Worm (Caenorhabditis elegans) whole organism, L2 larva: ENCODE data around the gene F38E11.6.

Experiments used
- C34F6.9 ChIP-seq: fragments of 150-350 bp; optimal IDR thresholded peaks from 2 replicates; lab custom pipeline; 2014; ENCODE audit warnings: missing biosample characterization, missing genetic modification characterization
- F13H6.1 ChIP-seq: sonication (generic microtip); optimal IDR thresholded peaks from 2 replicates; lab custom pipeline; 2016; ENCODE audit warnings: missing genetic modification characterization, missing compliant biosample characterization
- R02D3.7 ChIP-seq: fragments of 150-350 bp; optimal IDR thresholded peaks from 2 replicates; lab custom pipeline; 2014; ENCODE audit warnings: missing biosample characterization, missing genetic modification characterization
- Y55F3AM.14 ChIP-seq: fragments of 200-800 bp; sonication (Bioruptor generic); optimal IDR thresholded peaks from 2 replicates; lab custom pipeline; 2018; ENCODE audit warnings: mild to moderate bottlenecking, missing genetic modification characterization, missing compliant biosample characterization
- ZK546.5 ChIP-seq: sonication (generic microtip); optimal IDR thresholded peaks from 2 replicates; lab custom pipeline; 2017; ENCODE audit warnings: missing biosample characterization, missing genetic modification characterization
- alr-1 ChIP-seq: fragments of 150-350 bp; optimal IDR thresholded peaks from 2 replicates; lab custom pipeline; 2014; ENCODE audit warnings: missing biosample characterization, missing genetic modification characterization
- aly-2 ChIP-seq: fragments of 150-350 bp; optimal IDR thresholded peaks from 2 replicates; lab custom pipeline; 2014; ENCODE audit warnings: missing biosample characterization, missing genetic modification characterization
- ama-1 ChIP-seq: fragments of 150-350 bp; optimal IDR thresholded peaks from 2 replicates; lab custom pipeline; 2018; ENCODE audit warnings: inconsistent platforms
- blmp-1 ChIP-seq: sonication (generic microtip); optimal IDR thresholded peaks from 2 replicates; lab custom pipeline; 2017; ENCODE audit warnings: missing genetic modification characterization, mild to moderate bottlenecking, missing compliant biosample characterization, antibody characterized with exemption, moderate library complexity; ENCODE audit not compliant: insufficient read depth
- ceh-82 ChIP-seq: fragments of 150-350 bp; optimal IDR thresholded peaks from 2 replicates; lab custom pipeline; 2014; ENCODE audit warnings: missing biosample characterization, missing genetic modification characterization
- crh-2 ChIP-seq: sonication (generic microtip); optimal IDR thresholded peaks from 2 replicates; lab custom pipeline; 2017; ENCODE audit warnings: missing biosample characterization, missing genetic modification characterization
- dmd-4 ChIP-seq: sonication (generic microtip); optimal IDR thresholded peaks from 2 replicates; lab custom pipeline; 2017; ENCODE audit warnings: missing biosample characterization, missing genetic modification characterization
- egl-27 ChIP-seq: sonication (generic microtip); optimal IDR thresholded peaks from 3 replicates; lab custom pipeline; 2017; ENCODE audit warnings: missing biosample characterization, missing genetic modification reagents, missing genetic modification characterization
- elt-1 ChIP-seq: fragments of 150-350 bp; optimal IDR thresholded peaks from 2 replicates; lab custom pipeline; 2014; ENCODE audit warnings: missing biosample characterization, missing genetic modification characterization
- fos-1 ChIP-seq: fragments of 150-350 bp; optimal IDR thresholded peaks from 2 replicates; lab custom pipeline; 2014; ENCODE audit warnings: missing biosample characterization, missing genetic modification characterization
- gmeb-1 ChIP-seq: fragments of 150-350 bp; optimal IDR thresholded peaks from 2 replicates; lab custom pipeline; 2014; ENCODE audit warnings: missing biosample characterization, missing genetic modification characterization
- lin-11 ChIP-seq: fragments of 150-350 bp; sonication (generic microtip); optimal IDR thresholded peaks from 2 replicates; lab custom pipeline; 2014; ENCODE audit warnings: missing biosample characterization, missing genetic modification characterization, inconsistent platforms, mixed read lengths
- lin-13 ChIP-seq: fragments of 150-350 bp; optimal IDR thresholded peaks from 2 replicates; lab custom pipeline; 2014; ENCODE audit warnings: missing biosample characterization, missing genetic modification reagents, missing genetic modification characterization
- lsy-2 ChIP-seq, 2 experiments: fragments of 150-350 bp in 1 of 2; sonication (generic microtip) in 1 of 2; optimal IDR thresholded peaks; 2 replicates each; lab custom pipeline; 2014 to 2017; ENCODE audit warnings: missing biosample characterization in 2 of 2, missing genetic modification characterization in 2 of 2
- mdl-1 ChIP-seq, 2 experiments: fragments of 150-350 bp in 1 of 2; sonication (generic microtip) in 1 of 2; optimal IDR thresholded peaks; 2 replicates each; lab custom pipeline; 2017; ENCODE audit warnings: missing biosample characterization in 2 of 2, missing genetic modification characterization in 2 of 2
- nhr-10 ChIP-seq: sonication (generic microtip); optimal IDR thresholded peaks from 2 replicates; lab custom pipeline; 2017; ENCODE audit warnings: missing biosample characterization, missing genetic modification characterization
- nhr-11 ChIP-seq: fragments of 150-350 bp; optimal IDR thresholded peaks from 2 replicates; lab custom pipeline; 2014; ENCODE audit warnings: missing biosample characterization, missing genetic modification characterization
- nhr-12 ChIP-seq: fragments of 150-350 bp; optimal IDR thresholded peaks from 2 replicates; lab custom pipeline; 2014; ENCODE audit warnings: missing biosample characterization, missing genetic modification characterization
- nhr-129 ChIP-seq: fragments of 150-350 bp; optimal IDR thresholded peaks from 2 replicates; lab custom pipeline; 2014; ENCODE audit warnings: missing biosample characterization, missing genetic modification characterization
- nhr-21 ChIP-seq: fragments of 150-350 bp; optimal IDR thresholded peaks from 2 replicates; lab custom pipeline; 2014; ENCODE audit warnings: missing biosample characterization, missing genetic modification characterization
- nhr-23 ChIP-seq: fragments of 150-350 bp; optimal IDR thresholded peaks from 2 replicates; lab custom pipeline; 2014; ENCODE audit warnings: missing biosample characterization, missing genetic modification reagents, missing genetic modification characterization
- nhr-6 ChIP-seq: fragments of 150-350 bp; optimal IDR thresholded peaks from 2 replicates; lab custom pipeline; 2014; ENCODE audit warnings: missing biosample characterization, missing genetic modification characterization
- nhr-77 ChIP-seq: fragments of 150-350 bp; optimal IDR thresholded peaks from 2 replicates; lab custom pipeline; 2014; ENCODE audit warnings: missing biosample characterization, missing genetic modification characterization
- peb-1 ChIP-seq: fragments of 150-350 bp; optimal IDR thresholded peaks from 2 replicates; lab custom pipeline; 2014; ENCODE audit warnings: missing biosample characterization, missing genetic modification characterization
- sem-4 ChIP-seq: fragments of 150-350 bp; optimal IDR thresholded peaks from 2 replicates; lab custom pipeline; 2014; ENCODE audit warnings: missing biosample characterization, missing genetic modification reagents, missing genetic modification characterization
- skn-1 ChIP-seq: sonication (generic microtip); optimal IDR thresholded peaks from 2 replicates; lab custom pipeline; 2017; ENCODE audit warnings: missing biosample characterization, missing genetic modification characterization
- sma-3 ChIP-seq: sonication (generic microtip); optimal IDR thresholded peaks from 2 replicates; lab custom pipeline; 2016; ENCODE audit warnings: missing genetic modification reagents, missing genetic modification characterization, missing compliant biosample characterization
- sma-9 ChIP-seq, 2 experiments: fragments of 150-350 bp in 1 of 2; sonication (generic microtip) in 1 of 2; optimal IDR thresholded peaks; 2 replicates each; lab custom pipeline; 2014 to 2016; ENCODE audit warnings: missing genetic modification characterization in 2 of 2, mild to moderate bottlenecking in 1 of 2, missing biosample characterization in 1 of 2, missing compliant biosample characterization in 1 of 2, missing genetic modification reagents in 1 of 2, moderate library complexity in 1 of 2
- snpc-4 ChIP-seq: fragments of 150-350 bp; optimal IDR thresholded peaks from 2 replicates; lab custom pipeline; 2014; ENCODE audit warnings: missing biosample characterization, missing genetic modification characterization
- zag-1 ChIP-seq: fragments of 150-350 bp; optimal IDR thresholded peaks from 2 replicates; lab custom pipeline; 2014; ENCODE audit warnings: missing biosample characterization, missing genetic modification characterization
- ztf-11 ChIP-seq: sonication (generic microtip); optimal IDR thresholded peaks from 2 replicates; lab custom pipeline; 2017; ENCODE audit warnings: missing biosample characterization, missing genetic modification characterization

The F38E11.6 gene

ce11 chrIV:9499636-9500035, 32.3 kb upstream of the F38E11.6 start:
- TF ChIP-seq zag-1 (no peak), lin-11 (tag; lab: Kevin White, UChicago) (no peak), ztf-11 (no peak), sma-9 (GFP tag; optimal IDR thresholded peaks at IDR 0.05; lab: Kevin White, UChicago) (no peak), sma-9 (tag; optimal IDR thresholded peaks at IDR 0.05; lab: Kevin White, UChicago) (no peak), blmp-1 (tag; lab: Kevin White, UChicago) (no peak), nhr-129 (no peak), dmd-4 (tag; lab: Kevin White, UChicago) (no peak), nhr-21 (tag; lab: Kevin White, UChicago) (no peak), lin-13 (no peak), peb-1 (tag; lab: Kevin White, UChicago) (no peak), ama-1 (lab: Kevin White, UChicago) (no peak), elt-1 (tag; lab: Kevin White, UChicago) (no peak), nhr-11 (tag; lab: Kevin White, UChicago) (no peak), nhr-12 (tag; lab: Kevin White, UChicago) (no peak), lsy-2 (tag; optimal IDR thresholded peaks at IDR 0.05; lab: Kevin White, UChicago) (no peak), R02D3.7 (tag; lab: Kevin White, UChicago) (no peak)

ce11 chrIV:9498088-9498487, 30.8 kb upstream of the F38E11.6 start, which contains the start of gene sru-4:
Gene sru-4, plus strand, starts transcription at chrIV:9498388.
- TF ChIP-seq dmd-4 (tag; lab: Kevin White, UChicago) (no peak), C34F6.9 (no peak), alr-1 (tag; lab: Kevin White, UChicago) (no peak), nhr-21 (tag; lab: Kevin White, UChicago) (no peak), aly-2 (tag; lab: Kevin White, UChicago) (no peak), gmeb-1 (tag; lab: Kevin White, UChicago) (no peak), skn-1 (tag; lab: Kevin White, UChicago) (no peak)

- TF ChIP-seq ZK546.5 (tag; lab: Kevin White, UChicago), result no peak
- no peak for TF ChIP-seq egl-27 (tag; lab: Kevin White, UChicago)
- no peak for TF ChIP-seq zag-1
These were observed 29.0 kb upstream of the F38E11.6 start, which contains the start of gene sru-3 for ce11 chrIV:9496306-9496705. Gene sru-3, plus strand, starts transcription at chrIV:9496606.

DNA sequence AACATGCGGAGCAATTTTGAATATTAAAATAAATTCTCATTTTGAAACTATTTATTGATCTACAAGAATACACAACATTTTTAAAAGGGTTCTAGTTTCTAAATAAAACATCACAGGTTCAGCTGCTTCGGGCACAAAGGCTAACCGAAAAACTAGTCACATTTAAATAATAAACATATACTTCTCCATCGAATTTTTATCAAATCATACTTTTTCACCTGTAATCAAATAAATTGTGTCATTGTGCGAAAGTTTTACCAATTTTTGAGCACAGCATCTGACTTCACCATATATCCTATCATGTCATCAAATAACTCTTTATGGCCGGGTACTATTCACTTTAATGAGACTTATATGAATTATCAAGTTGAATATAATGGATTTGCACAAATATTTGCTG, 23.0 kb upstream of the F38E11.6 start, which contains the start of gene sru-6:
TSS of gene sru-6 (plus strand) at position 301 of the 400 bp plus-strand sequence.
- TF ChIP-seq egl-27 (tag; lab: Kevin White, UChicago) (no peak), mdl-1 (tag; optimal IDR thresholded peaks at IDR 0.05; lab: Kevin White, UChicago) (no peak)
- TF ChIP-seq, all 48 proteins: peak for 0

DNA sequence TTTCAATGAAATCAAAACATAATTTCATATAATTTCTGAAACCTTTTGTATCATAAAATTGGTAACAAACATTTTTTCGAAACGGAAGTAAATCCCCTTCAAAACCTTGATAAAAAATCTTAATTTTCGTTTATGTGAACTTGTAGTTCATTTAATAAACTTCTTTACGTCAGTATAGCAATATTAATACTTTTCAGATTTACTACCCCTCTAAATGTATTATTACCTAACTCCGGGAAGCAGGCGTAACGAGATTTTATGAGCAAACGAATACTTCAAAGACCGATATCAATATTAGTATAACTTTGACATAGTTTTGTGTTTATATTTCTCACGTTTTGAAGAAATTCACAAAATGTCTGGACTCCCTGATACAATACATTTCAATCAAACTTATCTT, 21.0 kb upstream of the F38E11.6 start, which contains the start of gene sru-1:
TSS of gene sru-1 (plus strand) at position 301 of the 400 bp plus-strand sequence.
- TF ChIP-seq F13H6.1 (tag; lab: Kevin White, UChicago) (no peak), aly-2 (tag; lab: Kevin White, UChicago) (no peak), ama-1 (lab: Kevin White, UChicago) (no peak), crh-2 (no peak), sma-9 (GFP tag; optimal IDR thresholded peaks at IDR 0.05; lab: Kevin White, UChicago) (no peak), sma-9 (tag; optimal IDR thresholded peaks at IDR 0.05; lab: Kevin White, UChicago) (no peak), fos-1 (tag; lab: Kevin White, UChicago) (no peak), gmeb-1 (tag; lab: Kevin White, UChicago) (no peak), sem-4 (tag; lab: Kevin White, UChicago) (no peak), ceh-82 (tag; lab: Kevin White, UChicago) (no peak)

ce11 chrIV:9486779-9487178, 19.5 kb upstream of the F38E11.6 start:
- no peak for TF ChIP-seq nhr-6 (tag; lab: Kevin White, UChicago)
- no peak for TF ChIP-seq aly-2 (tag; lab: Kevin White, UChicago)
- TF ChIP-seq C34F6.9, result no peak
- no peak for TF ChIP-seq nhr-11 (tag; lab: Kevin White, UChicago)
- TF ChIP-seq nhr-12 (tag; lab: Kevin White, UChicago), result no peak
- no peak for TF ChIP-seq sem-4 (tag; lab: Kevin White, UChicago)
- TF ChIP-seq lin-13, result no peak
- TF ChIP-seq nhr-10 (tag; lab: Kevin White, UChicago), result no peak
- no peak for TF ChIP-seq sma-9 (GFP tag; optimal IDR thresholded peaks at IDR 0.05; lab: Kevin White, UChicago)
- no peak for TF ChIP-seq sma-9 (tag; optimal IDR thresholded peaks at IDR 0.05; lab: Kevin White, UChicago)
- no peak for TF ChIP-seq snpc-4 (tag; lab: Kevin White, UChicago)
- TF ChIP-seq ztf-11, result no peak
- no peak for TF ChIP-seq ama-1 (lab: Kevin White, UChicago)
- TF ChIP-seq egl-27 (tag; lab: Kevin White, UChicago), result no peak
- TF ChIP-seq nhr-21 (tag; lab: Kevin White, UChicago), result no peak
- no peak for TF ChIP-seq sma-3 (GFP tag; lab: Kevin White, UChicago)
- TF ChIP-seq nhr-23 (tag; lab: Kevin White, UChicago), result no peak
- TF ChIP-seq nhr-77, result no peak
- TF ChIP-seq dmd-4 (tag; lab: Kevin White, UChicago), result no peak
- TF ChIP-seq Y55F3AM.14 (GFP tag; lab: Kevin White, UChicago), result no peak
